Worm (Caenorhabditis elegans) whole organism, L3 larva: ENCODE data around the gene col-187.

Source experiments
- R02D3.7 ChIP-seq: fragments of 150-350 bp; optimal IDR thresholded peaks from 2 replicates; lab custom pipeline; 2014; ENCODE audit warnings: missing biosample characterization, missing genetic modification characterization
- ZK546.5 ChIP-seq: sonication (generic microtip); optimal IDR thresholded peaks from 2 replicates; lab custom pipeline; 2017; ENCODE audit warnings: missing biosample characterization, missing genetic modification characterization
- aly-2 ChIP-seq: fragments of 150-350 bp; optimal IDR thresholded peaks from 2 replicates; lab custom pipeline; 2014; ENCODE audit warnings: missing biosample characterization, missing genetic modification characterization
- ama-1 ChIP-seq: fragments of 150-350 bp; optimal IDR thresholded peaks from 2 replicates; lab custom pipeline; 2018
- ceh-28 ChIP-seq: fragments of 150-350 bp; optimal IDR thresholded peaks from 2 replicates; lab custom pipeline; 2014; ENCODE audit warnings: missing biosample characterization, missing genetic modification reagents, missing genetic modification characterization
- ceh-82 ChIP-seq: fragments of 150-350 bp; optimal IDR thresholded peaks from 2 replicates; lab custom pipeline; 2014; ENCODE audit warnings: missing biosample characterization, missing genetic modification characterization
- ceh-9 ChIP-seq: sonication (generic microtip); optimal IDR thresholded peaks from 2 replicates; lab custom pipeline; 2018; ENCODE audit warnings: missing biosample characterization, missing genetic modification characterization
- daf-12 ChIP-seq: fragments of 150-350 bp; optimal IDR thresholded peaks from 2 replicates; lab custom pipeline; 2014; ENCODE audit warnings: missing biosample characterization, missing genetic modification reagents, missing genetic modification characterization
- egl-27 ChIP-seq: sonication (generic microtip); optimal IDR thresholded peaks from 4 replicates; lab custom pipeline; 2017; ENCODE audit warnings: missing biosample characterization, missing genetic modification reagents, missing genetic modification characterization
- egl-5 ChIP-seq: fragments of 150-350 bp; optimal IDR thresholded peaks from 2 replicates; lab custom pipeline; 2017; ENCODE audit warnings: missing biosample characterization, missing genetic modification reagents, missing genetic modification characterization, inconsistent platforms
- elt-1 ChIP-seq: fragments of 150-350 bp; optimal IDR thresholded peaks from 2 replicates; lab custom pipeline; 2014; ENCODE audit warnings: missing biosample characterization, missing genetic modification characterization
- elt-2 ChIP-seq: sonication (generic microtip); optimal IDR thresholded peaks from 2 replicates; lab custom pipeline; 2016; ENCODE audit warnings: missing genetic modification reagents, mild to moderate bottlenecking, missing genetic modification characterization, missing compliant biosample characterization
- elt-3 ChIP-seq, 3 experiments: fragments of 150-350 bp in 1 of 3; sonication (generic microtip) in 2 of 3; optimal IDR thresholded peaks; 2 replicates in 2 of 3; 4 replicates in 1 of 3; lab custom pipeline; 2014 to 2017; ENCODE audit warnings: missing biosample characterization in 3 of 3, missing genetic modification characterization in 3 of 3
- eor-1 ChIP-seq, 2 experiments: fragments of 150-350 bp; optimal IDR thresholded peaks; 2 replicates each; lab custom pipeline; 2014 to 2018; ENCODE audit warnings: missing biosample characterization in 2 of 2, missing genetic modification characterization in 2 of 2
- fkh-10 ChIP-seq: sonication (generic microtip); optimal IDR thresholded peaks from 2 replicates; lab custom pipeline; 2017; ENCODE audit warnings: missing biosample characterization, missing genetic modification reagents, missing genetic modification characterization
- fkh-2 ChIP-seq: fragments of 150-350 bp; optimal IDR thresholded peaks from 2 replicates; lab custom pipeline; 2014; ENCODE audit warnings: missing biosample characterization, missing genetic modification reagents, missing genetic modification characterization
- hmg-11 ChIP-seq: sonication (generic microtip); optimal IDR thresholded peaks from 2 replicates; lab custom pipeline; 2016; ENCODE audit warnings: missing genetic modification characterization, missing compliant biosample characterization
- jun-1 ChIP-seq: fragments of 150-350 bp; optimal IDR thresholded peaks from 2 replicates; lab custom pipeline; 2014; ENCODE audit warnings: missing biosample characterization, missing genetic modification reagents, missing genetic modification characterization
- lin-15B ChIP-seq: fragments of 150-350 bp; optimal IDR thresholded peaks from 2 replicates; lab custom pipeline; 2014; ENCODE audit warnings: missing biosample characterization, missing genetic modification characterization
- lin-39 ChIP-seq: fragments of 150-350 bp; optimal IDR thresholded peaks from 2 replicates; lab custom pipeline; 2018; ENCODE audit warnings: missing biosample characterization, missing genetic modification reagents, missing genetic modification characterization
- lsy-12 ChIP-seq: sonication (generic microtip); optimal IDR thresholded peaks from 2 replicates; lab custom pipeline; 2016; ENCODE audit warnings: mild to moderate bottlenecking, missing genetic modification characterization, missing compliant biosample characterization
- mdl-1 ChIP-seq: fragments of 150-350 bp; optimal IDR thresholded peaks from 2 replicates; lab custom pipeline; 2014; ENCODE audit warnings: missing biosample characterization, missing genetic modification characterization
- mml-1 ChIP-seq: fragments of 150-350 bp; sonication (generic microtip); optimal IDR thresholded peaks from 3 replicates; lab custom pipeline; 2014; ENCODE audit warnings: missing biosample characterization, missing genetic modification characterization
- nfya-1 ChIP-seq: sonication (generic microtip); optimal IDR thresholded peaks from 2 replicates; lab custom pipeline; 2017; ENCODE audit warnings: missing genetic modification characterization, mild to moderate bottlenecking, missing compliant biosample characterization, antibody characterized with exemption, moderate library complexity; ENCODE audit not compliant: insufficient read depth
- nhr-11 ChIP-seq: fragments of 150-350 bp; optimal IDR thresholded peaks from 2 replicates; lab custom pipeline; 2014; ENCODE audit warnings: missing biosample characterization, missing genetic modification characterization
- nhr-237 ChIP-seq: fragments of 150-350 bp; optimal IDR thresholded peaks from 2 replicates; lab custom pipeline; 2014; ENCODE audit warnings: missing biosample characterization, missing genetic modification characterization
- nhr-25 ChIP-seq: sonication (generic microtip); optimal IDR thresholded peaks from 2 replicates; lab custom pipeline; 2017; ENCODE audit warnings: missing biosample characterization, missing genetic modification characterization
- nhr-28 ChIP-seq: fragments of 150-350 bp; optimal IDR thresholded peaks from 2 replicates; lab custom pipeline; 2014; ENCODE audit warnings: missing biosample characterization, missing genetic modification characterization
- nhr-43 ChIP-seq: sonication (generic microtip); optimal IDR thresholded peaks from 2 replicates; lab custom pipeline; 2016; ENCODE audit warnings: mild to moderate bottlenecking, missing genetic modification characterization, missing compliant biosample characterization; ENCODE audit not compliant: poor library complexity, severe bottlenecking
- nhr-67 ChIP-seq: fragments of 150-350 bp; optimal IDR thresholded peaks from 2 replicates; lab custom pipeline; 2014; ENCODE audit warnings: missing biosample characterization, missing genetic modification characterization
- nhr-76 ChIP-seq: fragments of 150-350 bp; sonication (generic microtip); optimal IDR thresholded peaks from 5 replicates; lab custom pipeline; 2014; ENCODE audit warnings: missing biosample characterization, missing genetic modification characterization
- nhr-77 ChIP-seq: fragments of 150-350 bp; optimal IDR thresholded peaks from 2 replicates; lab custom pipeline; 2014; ENCODE audit warnings: missing biosample characterization, missing genetic modification characterization
- pha-4 ChIP-seq: fragments of 150-350 bp; optimal IDR thresholded peaks from 2 replicates; lab custom pipeline; 2014; ENCODE audit warnings: missing biosample characterization, missing genetic modification reagents, missing genetic modification characterization
- pqm-1 ChIP-seq: fragments of 150-350 bp; optimal IDR thresholded peaks from 2 replicates; lab custom pipeline; 2017; ENCODE audit warnings: missing biosample characterization, missing genetic modification characterization, inconsistent platforms
- sea-2 ChIP-seq: fragments of 150-350 bp; sonication (generic microtip); optimal IDR thresholded peaks from 4 replicates; lab custom pipeline; 2014; ENCODE audit warnings: missing biosample characterization, missing genetic modification reagents, missing genetic modification characterization
- skn-1 ChIP-seq: fragments of 150-350 bp; optimal IDR thresholded peaks from 2 replicates; lab custom pipeline; 2014; ENCODE audit warnings: missing biosample characterization, missing genetic modification characterization
- snpc-4 ChIP-seq: fragments of 150-350 bp; optimal IDR thresholded peaks from 2 replicates; lab custom pipeline; 2014; ENCODE audit warnings: missing biosample characterization, missing genetic modification characterization
- tbx-2 ChIP-seq: sonication (generic microtip); optimal IDR thresholded peaks from 2 replicates; lab custom pipeline; 2016; ENCODE audit warnings: mild to moderate bottlenecking, missing genetic modification characterization, missing compliant biosample characterization
- unc-39 ChIP-seq: sonication (generic microtip); optimal IDR thresholded peaks from 4 replicates; lab custom pipeline; 2017; ENCODE audit warnings: missing biosample characterization, missing genetic modification characterization
- unc-62 ChIP-seq: fragments of 150-350 bp; sonication (generic microtip); optimal IDR thresholded peaks from 4 replicates; lab custom pipeline; 2014; ENCODE audit warnings: missing biosample characterization, missing genetic modification reagents, missing genetic modification characterization
- zag-1 ChIP-seq: fragments of 150-350 bp; optimal IDR thresholded peaks from 2 replicates; lab custom pipeline; 2014; ENCODE audit warnings: missing biosample characterization, missing genetic modification characterization
- ztf-11 ChIP-seq: fragments of 150-350 bp; optimal IDR thresholded peaks from 2 replicates; lab custom pipeline; 2014; ENCODE audit warnings: missing biosample characterization, missing genetic modification characterization
- ztf-4 ChIP-seq: fragments of 150-350 bp; optimal IDR thresholded peaks from 2 replicates; lab custom pipeline; 2014; ENCODE audit warnings: missing biosample characterization, missing genetic modification characterization

Gene col-187

DNA sequence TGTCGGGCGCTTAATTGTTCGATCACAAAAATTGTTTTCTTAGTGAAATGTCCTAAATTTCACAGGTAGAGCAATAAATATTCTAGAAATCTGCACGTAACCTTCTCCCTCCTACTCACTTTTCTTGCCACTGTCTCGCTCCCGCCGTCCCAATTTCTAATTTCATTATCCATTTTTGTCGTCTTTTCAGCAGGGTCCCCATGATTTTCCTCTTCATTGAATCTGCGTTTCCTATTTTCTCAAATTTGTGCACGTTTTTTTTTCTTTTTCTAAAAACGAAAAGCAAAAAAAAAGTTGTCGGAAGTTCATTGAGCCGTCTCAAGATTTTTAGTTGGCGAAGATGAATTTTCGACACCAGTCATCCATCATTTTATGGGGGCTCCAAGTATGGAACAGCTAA lies 26.3 kb upstream of the col-187 start:
- TF ChIP-seq ztf-11 (tag; lab: Kevin White, UChicago): no peak
- TF ChIP-seq lin-39 (tag; lab: Kevin White, UChicago): peak; percentile 24

DNA sequence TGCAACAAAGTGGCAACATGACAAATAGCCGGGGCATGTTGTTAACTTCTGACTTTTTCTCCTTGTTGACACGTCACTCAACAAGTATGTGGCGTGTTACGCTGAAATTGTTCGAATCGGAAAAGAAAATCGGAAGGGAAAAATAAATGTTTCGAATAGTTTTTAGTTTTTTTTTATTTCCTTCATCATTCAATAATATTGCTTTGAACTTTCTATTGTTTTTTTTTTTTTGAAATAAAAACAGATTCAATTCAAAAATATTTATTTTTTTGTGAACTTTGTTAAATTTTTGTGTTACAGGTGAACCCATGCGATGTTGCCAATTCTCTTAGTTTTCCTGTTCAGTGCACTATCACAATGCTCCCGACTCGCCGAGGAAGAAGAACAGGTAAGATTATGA lies 23.1 kb upstream of the col-187 start, which contains the start of gene cpd-2:
Gene cpd-2 (plus strand): TSS at position 301 of the 400 bp plus-strand sequence.
- peak; percentile 37 for TF ChIP-seq lin-39 (tag; lab: Kevin White, UChicago)
- no peak for TF ChIP-seq fkh-10

DNA sequence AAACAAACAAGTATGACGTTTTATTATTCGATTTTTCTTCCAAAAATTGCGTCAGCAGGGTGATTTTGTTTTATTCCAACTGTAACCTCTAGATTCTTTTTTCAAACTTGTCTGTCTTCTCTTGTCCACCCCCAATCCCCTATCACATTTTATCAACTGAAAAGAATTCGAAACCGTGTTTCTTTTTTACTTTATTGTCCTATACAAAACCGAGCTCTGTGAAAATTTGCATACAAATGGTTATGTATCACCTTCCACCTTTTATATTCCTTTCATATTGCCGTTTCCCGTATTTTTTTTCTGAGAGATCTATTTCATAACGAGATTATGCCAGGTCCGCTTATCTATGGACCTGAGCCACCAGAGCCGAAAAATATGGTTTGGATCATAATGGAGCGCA lies 17.4 kb upstream of the col-187 start, which contains the start of gene T27A8.7:
Gene T27A8.7 (plus strand): TSS at position 301 of the 400 bp plus-strand sequence.
- TF ChIP-seq egl-5: no peak
- TF ChIP-seq elt-3 (tag; optimal IDR thresholded peaks at IDR 0.05; lab: Kevin White, UChicago): no peak
- no peak for TF ChIP-seq elt-2
- no peak for TF ChIP-seq snpc-4 (tag; lab: Kevin White, UChicago)
- no peak for TF ChIP-seq ceh-9 (tag; lab: Kevin White, UChicago)
- no peak for TF ChIP-seq nhr-43 (tag; lab: Kevin White, UChicago)
- TF ChIP-seq mml-1 (tag; lab: Kevin White, UChicago): no peak
- TF ChIP-seq nhr-67 (tag; lab: Kevin White, UChicago): no peak
- no peak for TF ChIP-seq zag-1
- no peak for TF ChIP-seq R02D3.7 (tag; lab: Kevin White, UChicago)
- TF ChIP-seq pha-4 (tag; lab: Kevin White, UChicago): no peak
- no peak for TF ChIP-seq ztf-11 (tag; lab: Kevin White, UChicago)
- no peak for TF ChIP-seq ceh-28 (tag; lab: Kevin White, UChicago)
- no peak for TF ChIP-seq nhr-77 (tag; lab: Kevin White, UChicago)
- TF ChIP-seq lsy-12: no peak
- no peak for TF ChIP-seq nhr-28 (tag; lab: Kevin White, UChicago)
- no peak for TF ChIP-seq lin-39 (tag; lab: Kevin White, UChicago)
- no peak for TF ChIP-seq nhr-11
- no peak for TF ChIP-seq fkh-2 (tag; lab: Kevin White, UChicago)
- no peak for TF ChIP-seq ztf-4

DNA sequence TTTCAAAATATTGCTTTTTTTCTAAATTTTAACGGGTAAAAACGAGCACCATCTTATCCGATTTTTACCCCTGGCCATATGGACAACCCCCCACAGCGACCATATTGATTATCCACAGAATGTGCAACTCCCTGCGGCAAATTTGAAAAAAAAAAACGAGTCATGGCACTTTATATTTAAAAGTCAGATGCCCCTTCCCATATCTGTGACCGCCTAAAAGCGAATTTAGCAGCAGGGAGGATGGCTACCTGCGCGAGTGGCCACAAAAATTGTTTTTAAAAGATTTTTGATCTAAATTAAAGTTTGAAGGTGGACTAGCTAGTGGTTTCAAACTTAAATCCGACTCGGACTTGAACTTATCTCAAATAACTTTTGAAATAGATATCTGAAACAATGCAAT lies 16.3 kb upstream of the col-187 start:
- TF ChIP-seq tbx-2 (tag; lab: Kevin White, UChicago) (peak; percentile 98), elt-2 (peak; percentile 79), nhr-67 (tag; lab: Kevin White, UChicago) (peak; percentile 74), snpc-4 (tag; lab: Kevin White, UChicago) (peak; percentile 96), aly-2 (tag; lab: Kevin White, UChicago) (peak; percentile 92), ceh-9 (tag; lab: Kevin White, UChicago) (no peak), unc-39 (tag; lab: Kevin White, UChicago) (no peak), zag-1 (peak; percentile 92), nfya-1 (tag; lab: Kevin White, UChicago) (peak; percentile 95), elt-3 (tag; optimal IDR thresholded peaks at IDR 0.05; lab: Kevin White, UChicago) (peak in 2 of 3 experiments; percentile 54 to 97), daf-12 (peak; percentile 90), ceh-28 (tag; lab: Kevin White, UChicago) (peak; percentile 99), lin-15B (tag; lab: Kevin White, UChicago) (peak; percentile 31), skn-1 (tag; lab: Kevin White, UChicago) (peak; percentile 97), ztf-11 (tag; lab: Kevin White, UChicago) (peak; percentile 50), nhr-43 (tag; lab: Kevin White, UChicago) (peak; percentile 99), lsy-12 (peak; percentile 92), ceh-82 (tag; lab: Kevin White, UChicago) (peak; percentile 98), fkh-2 (tag; lab: Kevin White, UChicago) (peak; percentile 71), ama-1 (lab: Kevin White, UChicago) (peak; percentile 2), pha-4 (tag; lab: Kevin White, UChicago) (peak; percentile 98), lin-39 (tag; lab: Kevin White, UChicago) (peak; percentile 99), pqm-1 (tag; lab: Kevin White, UChicago) (peak; percentile 83), mml-1 (tag; lab: Kevin White, UChicago) (no peak), eor-1 (tag; optimal IDR thresholded peaks at IDR 0.05; lab: Kevin White, UChicago) (peak in 1 of 2 experiments; percentile 85), nhr-76 (peak; percentile 82), elt-1 (tag; lab: Kevin White, UChicago) (peak; percentile 14), hmg-11 (tag; lab: Kevin White, UChicago) (peak; percentile 94), egl-5 (peak; percentile 97), unc-62 (GFP tag; lab: Kevin White, UChicago) (peak; percentile 87), mdl-1 (tag; lab: Kevin White, UChicago) (peak; percentile 82), jun-1 (peak; percentile 100), nhr-11 (peak; percentile 95), nhr-28 (tag; lab: Kevin White, UChicago) (peak; percentile 89), fkh-10 (peak; percentile 98), ZK546.5 (peak; percentile 63), ztf-4 (peak; percentile 88), sea-2 (GFP tag; lab: Kevin White, UChicago) (no peak), nhr-25 (tag; lab: Kevin White, UChicago) (peak; percentile 95), egl-27 (peak; percentile 94), nhr-237 (peak; percentile 85), nhr-77 (tag; lab: Kevin White, UChicago) (peak; percentile 97)
